Fruit fly (Drosophila melanogaster): ENCODE results near the gene ssp6.

DNA sequence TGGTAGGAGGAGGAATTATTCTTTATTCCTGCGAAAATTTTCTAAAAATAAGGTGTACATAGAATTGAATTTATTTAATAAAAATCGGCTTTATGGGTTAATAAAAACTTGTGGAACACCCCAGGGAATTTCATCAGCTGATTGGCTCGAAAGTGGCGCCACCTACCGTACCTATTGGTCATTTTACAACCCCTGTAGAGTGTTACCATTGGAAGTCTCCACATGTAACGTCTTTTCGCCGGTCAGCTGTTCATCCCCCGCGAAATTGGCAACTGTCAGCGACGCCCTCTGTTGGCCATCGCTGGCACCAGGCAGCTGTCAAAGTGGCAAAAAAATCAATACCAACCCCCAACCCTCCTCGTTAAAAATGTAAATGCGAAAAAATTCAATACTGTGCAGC lies 6.0 kb downstream of the ssp6 start, which contains the start of gene CG13293:
- no peak for TF ChIP-seq Taf1 (GFP tag; IDR thresholded peaks at IDR 0.05)
- no peak for TF ChIP-seq gfzf (GFP tag; optimal IDR thresholded peaks at IDR 0.05)
- TF ChIP-seq Abd-B (GFP tag; optimal IDR thresholded peaks at IDR 0.05): no peak

Measured in whole organism, embryonic.